Worm (Caenorhabditis elegans): ENCODE results near the gene cyn-2.

cyn-2 gene

DNA sequence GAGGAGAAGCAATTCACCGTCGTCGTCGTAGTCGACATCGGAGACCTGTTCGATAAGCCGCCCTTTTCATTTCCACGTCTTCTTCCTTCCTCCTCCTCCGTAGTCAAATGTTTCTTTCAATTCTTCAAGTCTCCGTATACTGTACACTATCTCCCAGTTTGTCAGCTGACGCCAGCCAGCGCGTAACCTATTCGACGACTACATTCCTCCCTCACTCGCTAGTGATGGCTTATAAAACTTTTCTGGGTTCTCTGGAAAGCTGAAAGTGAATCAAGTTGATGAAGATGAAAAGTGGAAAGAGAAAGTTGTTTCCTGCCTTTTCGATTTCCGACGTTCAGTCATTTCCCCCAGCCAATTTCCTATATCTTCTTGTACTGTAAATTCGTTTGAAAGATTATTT is 16.7 kb downstream of the cyn-2 start:
- TF ChIP-seq cog-1 (tag; optimal IDR thresholded peaks at IDR 0.05) (no peak), ztf-29 (GFP tag; IDR thresholded peaks at IDR 0.05) (no peak), ref-1 (GFP tag; conservative IDR thresholded peaks at IDR 0.05) (no peak), klf-2 (GFP tag; conservative IDR thresholded peaks at IDR 0.05) (no peak), ztf-23 (GFP tag; IDR thresholded peaks at IDR 0.05) (no peak), tab-1 (GFP tag; IDR thresholded peaks at IDR 0.05) (no peak)

DNA sequence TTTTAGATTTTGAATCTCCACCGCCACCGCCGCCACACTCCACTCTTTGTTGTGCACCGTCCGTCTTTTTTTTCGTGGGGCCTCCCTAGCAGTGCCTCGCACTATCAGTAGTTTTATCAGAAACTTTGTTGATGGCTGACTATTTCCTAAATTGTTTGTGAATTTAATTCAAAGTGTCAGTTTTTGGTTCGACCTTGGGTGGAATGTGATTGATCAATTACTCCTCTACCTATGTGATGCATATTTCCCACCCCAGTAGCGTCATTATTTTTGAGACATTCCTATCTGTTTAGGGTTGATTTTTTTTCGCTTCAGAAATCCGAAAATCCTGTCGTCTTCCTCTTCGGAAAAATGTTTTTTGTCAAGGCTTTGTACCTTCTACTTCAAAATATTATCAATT is 18.2 kb downstream of the cyn-2 start:
- TF ChIP-seq flt-1 (GFP tag; IDR thresholded peaks at IDR 0.05) = peak; percentile 30; the same call in 1 of the 2 replicates
- no peak for TF ChIP-seq T22C8.4 (GFP tag; IDR thresholded peaks at IDR 0.05)

DNA sequence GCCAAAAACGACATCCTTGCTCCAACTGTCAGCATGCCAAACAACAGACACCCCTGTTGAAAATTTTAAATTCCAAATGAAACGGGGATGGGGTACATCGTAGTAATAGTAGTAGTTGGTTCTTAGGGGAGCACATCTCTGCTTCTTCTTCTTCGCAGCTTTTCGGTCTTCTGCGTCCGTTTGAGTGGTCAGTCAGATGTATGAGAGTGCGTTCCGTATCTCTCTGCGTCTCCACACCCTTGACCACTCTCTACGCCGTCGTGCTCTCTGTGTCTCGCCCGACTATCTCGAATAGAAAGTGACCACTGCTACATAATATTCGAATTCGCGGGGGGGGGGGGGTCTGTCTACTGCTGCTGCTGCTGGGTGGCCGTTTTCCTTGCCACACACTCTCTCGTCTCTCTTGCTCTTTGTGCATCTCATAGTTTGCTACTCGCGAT is 20.4 kb downstream of the cyn-2 start:
- TF ChIP-seq ztf-29 (GFP tag; IDR thresholded peaks at IDR 0.05) (no peak), ref-1 (GFP tag; conservative IDR thresholded peaks at IDR 0.05) (no peak), ztf-23 (GFP tag; IDR thresholded peaks at IDR 0.05) (no peak), T22C8.4 (GFP tag; IDR thresholded peaks at IDR 0.05) (no peak), cog-1 (tag; optimal IDR thresholded peaks at IDR 0.05) (peak; percentile 66), klf-2 (GFP tag; conservative IDR thresholded peaks at IDR 0.05) (no peak), flt-1 (GFP tag; IDR thresholded peaks at IDR 0.05) (0 out of 2 replicates have a peak, but pooled peaks have one; percentile 57), med-1 (GFP tag; optimal IDR thresholded peaks at IDR 0.05; ENCODE audit: insufficient read depth) (no peak), tab-1 (GFP tag; IDR thresholded peaks at IDR 0.05) (no peak)

DNA sequence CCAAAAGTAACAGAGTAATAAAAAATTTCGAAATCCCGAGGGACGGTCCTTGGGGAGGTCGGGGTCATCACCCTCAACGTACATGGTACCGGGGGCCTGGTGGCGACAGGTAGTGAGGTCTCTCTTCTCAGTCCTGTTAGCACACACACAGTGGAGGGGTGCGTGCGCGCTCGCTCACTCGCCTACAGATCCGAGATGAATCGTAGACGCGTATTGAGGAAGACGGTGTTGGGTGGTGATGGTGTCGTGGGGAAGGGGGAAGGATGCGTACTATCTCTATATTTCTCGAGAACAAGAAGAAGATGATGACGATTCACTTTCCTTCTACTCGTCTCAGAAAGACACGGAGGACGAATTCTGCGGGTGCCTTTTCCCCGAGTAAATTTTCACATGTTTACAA is 21.3 kb downstream of the cyn-2 start:
- TF ChIP-seq tab-1 (GFP tag; IDR thresholded peaks at IDR 0.05) (no peak; the same call in 1 of the 2 replicates), flt-1 (GFP tag; IDR thresholded peaks at IDR 0.05) (0 out of 2 replicates have a peak, but pooled peaks have one; percentile 47)

DNA sequence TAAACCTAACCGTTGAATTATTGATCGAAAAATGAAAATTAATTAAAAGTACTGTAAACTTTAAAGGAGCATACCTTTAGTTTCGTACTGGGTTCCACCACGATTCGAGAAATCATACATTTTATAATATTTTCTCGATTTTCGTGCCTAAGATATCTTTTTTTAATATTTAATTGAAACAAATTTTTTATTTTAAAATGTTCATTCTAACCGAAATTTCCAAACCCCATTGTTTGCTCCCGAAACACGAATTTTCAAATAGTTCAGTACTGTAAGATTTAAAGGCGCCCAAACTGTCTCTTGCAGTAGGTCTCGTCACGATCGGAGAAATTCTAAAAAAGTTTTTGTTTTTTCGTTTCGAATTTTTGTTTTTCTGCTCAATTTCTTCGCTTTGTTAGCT is 22.5 kb downstream of the cyn-2 start:
- no peak for TF ChIP-seq ztf-23 (GFP tag; IDR thresholded peaks at IDR 0.05)
- no peak for TF ChIP-seq med-1 (GFP tag; optimal IDR thresholded peaks at IDR 0.05; ENCODE audit: insufficient read depth)
- TF ChIP-seq flt-1 (GFP tag; IDR thresholded peaks at IDR 0.05) = no peak
- TF ChIP-seq cog-1 (tag; optimal IDR thresholded peaks at IDR 0.05) = no peak
- TF ChIP-seq klf-2 (GFP tag; conservative IDR thresholded peaks at IDR 0.05) = no peak
- no peak for TF ChIP-seq tab-1 (GFP tag; IDR thresholded peaks at IDR 0.05)
- no peak for TF ChIP-seq T22C8.4 (GFP tag; IDR thresholded peaks at IDR 0.05)
- TF ChIP-seq ref-1 (GFP tag; conservative IDR thresholded peaks at IDR 0.05) = no peak
- no peak for TF ChIP-seq ztf-29 (GFP tag; IDR thresholded peaks at IDR 0.05)

DNA sequence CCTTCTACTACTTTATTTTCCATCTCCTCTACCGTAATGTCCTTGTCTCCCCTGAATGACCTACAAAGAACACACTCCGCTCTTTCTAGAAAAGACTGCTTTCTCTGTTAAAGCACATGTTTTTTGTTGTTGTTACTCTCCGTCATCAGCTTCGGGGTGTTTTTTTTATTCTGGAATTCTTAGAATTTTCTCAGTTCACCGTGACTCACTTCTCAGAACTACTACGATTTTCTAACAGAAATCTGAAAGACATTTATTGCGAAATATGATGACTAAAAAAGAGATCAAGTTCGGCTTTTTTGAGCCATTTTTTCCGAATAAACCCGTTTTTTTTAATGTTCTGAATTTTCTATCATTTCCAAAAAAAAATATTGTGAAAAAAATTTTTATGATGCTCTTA is 23.8 kb downstream of the cyn-2 start:
- TF ChIP-seq tab-1 (GFP tag; IDR thresholded peaks at IDR 0.05) (no peak), flt-1 (GFP tag; IDR thresholded peaks at IDR 0.05) (no peak), klf-2 (GFP tag; conservative IDR thresholded peaks at IDR 0.05) (no peak), ztf-29 (GFP tag; IDR thresholded peaks at IDR 0.05) (no peak), ztf-23 (GFP tag; IDR thresholded peaks at IDR 0.05) (no peak), cog-1 (tag; optimal IDR thresholded peaks at IDR 0.05) (no peak), T22C8.4 (GFP tag; IDR thresholded peaks at IDR 0.05) (no peak), ref-1 (GFP tag; conservative IDR thresholded peaks at IDR 0.05) (no peak), med-1 (GFP tag; optimal IDR thresholded peaks at IDR 0.05; ENCODE audit: insufficient read depth) (no peak)

DNA sequence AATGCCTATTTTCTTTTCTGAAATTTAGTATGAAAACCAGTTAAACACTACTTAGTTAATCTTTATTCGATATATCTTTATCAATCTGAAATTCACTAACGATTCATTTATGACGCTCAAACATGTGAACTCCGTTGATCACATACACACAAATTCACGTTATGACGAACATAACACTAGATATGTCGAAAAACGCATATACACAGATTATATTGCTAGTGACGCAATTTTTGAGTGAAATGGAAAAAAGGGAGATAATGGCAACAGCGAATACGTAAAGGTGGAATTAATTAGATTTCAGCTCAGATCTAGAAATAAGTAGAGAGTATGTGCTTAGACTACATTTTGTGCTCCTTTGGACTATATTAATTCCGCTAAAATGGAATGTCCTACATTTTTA is 24.4 kb downstream of the cyn-2 start:
- TF ChIP-seq flt-1 (GFP tag; IDR thresholded peaks at IDR 0.05) (no peak), ztf-29 (GFP tag; IDR thresholded peaks at IDR 0.05) (no peak), ref-1 (GFP tag; conservative IDR thresholded peaks at IDR 0.05) (no peak), tab-1 (GFP tag; IDR thresholded peaks at IDR 0.05) (no peak), klf-2 (GFP tag; conservative IDR thresholded peaks at IDR 0.05) (no peak), cog-1 (tag; optimal IDR thresholded peaks at IDR 0.05) (no peak), T22C8.4 (GFP tag; IDR thresholded peaks at IDR 0.05) (no peak), med-1 (GFP tag; optimal IDR thresholded peaks at IDR 0.05; ENCODE audit: insufficient read depth) (no peak), ztf-23 (GFP tag; IDR thresholded peaks at IDR 0.05) (no peak)

ce11 chrIII:13717505-13717904 is 25.0 kb downstream of the cyn-2 start:
- no peak for TF ChIP-seq ref-1 (GFP tag; conservative IDR thresholded peaks at IDR 0.05)
- no peak for TF ChIP-seq cog-1 (tag; optimal IDR thresholded peaks at IDR 0.05)
- peak; percentile 55; the same call in 1 of the 2 replicates for TF ChIP-seq ztf-23 (GFP tag; IDR thresholded peaks at IDR 0.05)
- peak; percentile 82 for TF ChIP-seq flt-1 (GFP tag; IDR thresholded peaks at IDR 0.05)
- TF ChIP-seq tab-1 (GFP tag; IDR thresholded peaks at IDR 0.05) = 0 out of 2 replicates have a peak, but pooled peaks have one; percentile 73
- no peak for TF ChIP-seq ztf-29 (GFP tag; IDR thresholded peaks at IDR 0.05)

DNA sequence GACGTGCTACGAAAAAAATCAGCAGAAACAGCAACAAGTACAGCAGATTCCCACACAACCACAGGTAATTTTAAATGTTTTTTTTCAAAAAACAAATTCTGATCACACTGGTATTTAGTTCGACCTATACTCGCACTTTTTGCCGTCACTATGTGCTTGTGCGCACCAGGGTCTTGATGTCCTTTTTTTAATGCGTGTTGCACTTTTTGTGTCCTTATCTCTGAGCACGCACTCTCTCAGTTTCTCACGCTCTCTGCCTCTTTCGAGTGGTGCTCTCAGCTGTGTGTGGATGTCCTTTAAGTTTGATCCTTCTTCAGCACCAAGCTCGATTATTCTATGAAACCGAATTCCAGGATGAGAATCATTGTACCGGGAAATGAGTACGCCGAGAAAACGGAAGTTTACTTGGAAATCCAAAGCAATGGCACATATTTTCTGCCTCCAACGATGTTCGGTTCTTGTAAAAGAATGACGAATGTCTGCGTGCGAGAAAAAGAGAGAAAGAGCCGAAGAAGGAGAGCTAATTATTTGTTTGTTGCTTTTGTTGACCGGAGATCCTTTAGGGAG is 26.0 kb downstream of the cyn-2 start:
- TF ChIP-seq T22C8.4 (GFP tag; IDR thresholded peaks at IDR 0.05) = no peak
- TF ChIP-seq ref-1 (GFP tag; conservative IDR thresholded peaks at IDR 0.05) = no peak; the same call in 1 of the 2 replicates
- TF ChIP-seq ztf-29 (GFP tag; IDR thresholded peaks at IDR 0.05) = no peak
- no peak for TF ChIP-seq flt-1 (GFP tag; IDR thresholded peaks at IDR 0.05)
- no peak for TF ChIP-seq med-1 (GFP tag; optimal IDR thresholded peaks at IDR 0.05; ENCODE audit: insufficient read depth)

DNA sequence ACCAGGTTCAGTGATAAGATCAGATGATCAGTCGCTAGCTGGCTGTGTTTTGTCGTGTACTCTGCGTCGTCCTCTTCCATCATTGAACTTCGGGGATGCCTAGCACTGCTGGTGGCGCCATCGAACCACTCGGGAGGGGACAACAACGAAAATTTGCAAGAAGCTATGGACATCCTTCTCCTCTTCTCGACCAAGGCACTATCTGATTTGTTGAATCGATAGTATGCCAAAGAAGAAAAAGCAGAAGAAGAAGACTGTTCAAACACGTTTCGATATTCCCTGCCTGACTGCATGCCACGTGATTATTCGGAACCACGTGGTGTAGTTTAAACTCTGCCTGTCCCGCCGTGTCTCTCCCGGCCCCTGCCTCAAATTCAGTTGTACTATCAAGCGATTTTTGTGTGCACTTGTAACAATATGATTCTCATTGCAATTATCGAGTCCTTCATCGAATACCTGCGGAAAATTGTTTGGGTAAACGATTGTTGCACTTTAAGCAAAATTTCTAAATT is 26.8 kb downstream of the cyn-2 start:
- TF ChIP-seq ztf-23 (GFP tag; IDR thresholded peaks at IDR 0.05) (no peak), ztf-29 (GFP tag; IDR thresholded peaks at IDR 0.05) (no peak), med-1 (GFP tag; optimal IDR thresholded peaks at IDR 0.05; ENCODE audit: insufficient read depth) (no peak), ref-1 (GFP tag; conservative IDR thresholded peaks at IDR 0.05) (no peak)

Measured in whole organism, midembryonic.